Worm (Caenorhabditis elegans) whole organism, L2 larva: Measurements from ENCODE around the gene flp-24.

Experiments
- C34F6.9 ChIP-seq: fragments of 150-350 bp; optimal IDR thresholded peaks from 2 replicates; lab custom pipeline; 2014; ENCODE audit warnings: missing biosample characterization, missing genetic modification characterization
- F13H6.1 ChIP-seq: sonication (generic microtip); optimal IDR thresholded peaks from 2 replicates; lab custom pipeline; 2016; ENCODE audit warnings: missing genetic modification characterization, missing compliant biosample characterization
- R02D3.7 ChIP-seq: fragments of 150-350 bp; optimal IDR thresholded peaks from 2 replicates; lab custom pipeline; 2014; ENCODE audit warnings: missing biosample characterization, missing genetic modification characterization
- Y55F3AM.14 ChIP-seq: fragments of 200-800 bp; sonication (Bioruptor generic); optimal IDR thresholded peaks from 2 replicates; lab custom pipeline; 2018; ENCODE audit warnings: mild to moderate bottlenecking, missing genetic modification characterization, missing compliant biosample characterization
- alr-1 ChIP-seq: fragments of 150-350 bp; optimal IDR thresholded peaks from 2 replicates; lab custom pipeline; 2014; ENCODE audit warnings: missing biosample characterization, missing genetic modification characterization
- ama-1 ChIP-seq: fragments of 150-350 bp; optimal IDR thresholded peaks from 2 replicates; lab custom pipeline; 2018; ENCODE audit warnings: inconsistent platforms
- blmp-1 ChIP-seq: sonication (generic microtip); optimal IDR thresholded peaks from 2 replicates; lab custom pipeline; 2017; ENCODE audit warnings: missing genetic modification characterization, mild to moderate bottlenecking, missing compliant biosample characterization, antibody characterized with exemption, moderate library complexity; ENCODE audit not compliant: insufficient read depth
- ceh-16 ChIP-seq: fragments of 150-350 bp; optimal IDR thresholded peaks from 2 replicates; lab custom pipeline; 2014; ENCODE audit warnings: missing biosample characterization, missing genetic modification characterization
- ceh-82 ChIP-seq: fragments of 150-350 bp; optimal IDR thresholded peaks from 2 replicates; lab custom pipeline; 2014; ENCODE audit warnings: missing biosample characterization, missing genetic modification characterization
- dmd-4 ChIP-seq: sonication (generic microtip); optimal IDR thresholded peaks from 2 replicates; lab custom pipeline; 2017; ENCODE audit warnings: missing biosample characterization, missing genetic modification characterization
- elt-1 ChIP-seq: fragments of 150-350 bp; optimal IDR thresholded peaks from 2 replicates; lab custom pipeline; 2014; ENCODE audit warnings: missing biosample characterization, missing genetic modification characterization
- elt-3 ChIP-seq: sonication (generic microtip); optimal IDR thresholded peaks from 2 replicates; lab custom pipeline; 2017; ENCODE audit warnings: missing biosample characterization, missing genetic modification characterization
- fos-1 ChIP-seq: fragments of 150-350 bp; optimal IDR thresholded peaks from 2 replicates; lab custom pipeline; 2014; ENCODE audit warnings: missing biosample characterization, missing genetic modification characterization
- lin-11 ChIP-seq: fragments of 150-350 bp; sonication (generic microtip); optimal IDR thresholded peaks from 2 replicates; lab custom pipeline; 2014; ENCODE audit warnings: missing biosample characterization, missing genetic modification characterization, inconsistent platforms, mixed read lengths
- lin-13 ChIP-seq: fragments of 150-350 bp; optimal IDR thresholded peaks from 2 replicates; lab custom pipeline; 2014; ENCODE audit warnings: missing biosample characterization, missing genetic modification reagents, missing genetic modification characterization
- lin-39 ChIP-seq: fragments of 150-350 bp; optimal IDR thresholded peaks from 2 replicates; lab custom pipeline; 2014; ENCODE audit warnings: missing biosample characterization, missing genetic modification reagents, missing genetic modification characterization
- lsy-2 ChIP-seq, 2 experiments: fragments of 150-350 bp in 1 of 2; sonication (generic microtip) in 1 of 2; optimal IDR thresholded peaks; 2 replicates each; lab custom pipeline; 2014 to 2017; ENCODE audit warnings: missing biosample characterization in 2 of 2, missing genetic modification characterization in 2 of 2
- nhr-10 ChIP-seq: sonication (generic microtip); optimal IDR thresholded peaks from 2 replicates; lab custom pipeline; 2017; ENCODE audit warnings: missing biosample characterization, missing genetic modification characterization
- nhr-21 ChIP-seq: fragments of 150-350 bp; optimal IDR thresholded peaks from 2 replicates; lab custom pipeline; 2014; ENCODE audit warnings: missing biosample characterization, missing genetic modification characterization
- nhr-237 ChIP-seq: fragments of 150-350 bp; optimal IDR thresholded peaks from 2 replicates; lab custom pipeline; 2014; ENCODE audit warnings: missing biosample characterization, missing genetic modification characterization
- nhr-25 ChIP-seq: fragments of 150-350 bp; sonication (generic microtip); optimal IDR thresholded peaks from 3 replicates; lab custom pipeline; 2014; ENCODE audit warnings: missing biosample characterization, missing genetic modification characterization
- nhr-6 ChIP-seq: fragments of 150-350 bp; optimal IDR thresholded peaks from 2 replicates; lab custom pipeline; 2014; ENCODE audit warnings: missing biosample characterization, missing genetic modification characterization
- nhr-77 ChIP-seq: fragments of 150-350 bp; optimal IDR thresholded peaks from 2 replicates; lab custom pipeline; 2014; ENCODE audit warnings: missing biosample characterization, missing genetic modification characterization
- peb-1 ChIP-seq: fragments of 150-350 bp; optimal IDR thresholded peaks from 2 replicates; lab custom pipeline; 2014; ENCODE audit warnings: missing biosample characterization, missing genetic modification characterization
- sem-4 ChIP-seq: fragments of 150-350 bp; optimal IDR thresholded peaks from 2 replicates; lab custom pipeline; 2014; ENCODE audit warnings: missing biosample characterization, missing genetic modification reagents, missing genetic modification characterization
- sma-3 ChIP-seq: sonication (generic microtip); optimal IDR thresholded peaks from 2 replicates; lab custom pipeline; 2016; ENCODE audit warnings: missing genetic modification reagents, missing genetic modification characterization, missing compliant biosample characterization
- sma-9 ChIP-seq, 2 experiments: fragments of 150-350 bp in 1 of 2; sonication (generic microtip) in 1 of 2; optimal IDR thresholded peaks; 2 replicates each; lab custom pipeline; 2014 to 2016; ENCODE audit warnings: missing genetic modification characterization in 2 of 2, mild to moderate bottlenecking in 1 of 2, missing biosample characterization in 1 of 2, missing compliant biosample characterization in 1 of 2, missing genetic modification reagents in 1 of 2, moderate library complexity in 1 of 2
- snpc-4 ChIP-seq: fragments of 150-350 bp; optimal IDR thresholded peaks from 2 replicates; lab custom pipeline; 2014; ENCODE audit warnings: missing biosample characterization, missing genetic modification characterization
- unc-55 ChIP-seq: fragments of 150-350 bp; sonication (generic microtip); optimal IDR thresholded peaks from 3 replicates; lab custom pipeline; 2014; ENCODE audit warnings: missing biosample characterization, missing genetic modification reagents, missing genetic modification characterization
- ztf-1 ChIP-seq: fragments of 200-800 bp; sonication (Bioruptor generic); conservative IDR thresholded peaks from 2 replicates; pipeline ENCODE4 v1.3.6; 2022; ENCODE audit warnings: missing genetic modification characterization, missing compliant biosample characterization
- ztf-11 ChIP-seq: sonication (generic microtip); optimal IDR thresholded peaks from 2 replicates; lab custom pipeline; 2017; ENCODE audit warnings: missing biosample characterization, missing genetic modification characterization

Gene flp-24

DNA sequence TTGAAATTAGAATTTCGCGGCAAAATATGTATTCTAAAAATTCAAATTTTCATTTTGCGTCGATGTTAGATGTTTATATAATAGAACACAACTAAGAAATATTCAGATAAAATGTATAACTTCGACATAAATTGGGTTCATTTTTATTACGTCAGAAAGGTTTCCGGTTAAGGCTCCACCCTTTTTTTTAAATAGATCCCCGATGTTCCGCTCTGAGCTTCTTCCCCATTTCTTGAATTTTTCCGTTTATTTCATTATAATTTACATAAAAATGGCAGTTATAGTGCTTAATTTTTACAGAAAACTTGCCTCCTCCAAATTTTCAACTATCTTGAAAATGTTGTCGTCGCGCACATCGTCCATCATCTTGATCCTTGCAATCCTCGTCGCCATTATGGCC, at the start of gene flp-24:
Gene flp-24 (plus strand): TSS at position 301 of the 400 bp plus-strand sequence.
- no peak for TF ChIP-seq lsy-2 (tag; optimal IDR thresholded peaks at IDR 0.05; lab: Kevin White, UChicago)
- no peak for TF ChIP-seq elt-1 (tag; lab: Kevin White, UChicago)
- TF ChIP-seq alr-1 (tag; lab: Kevin White, UChicago), result no peak
- no peak for TF ChIP-seq nhr-6 (tag; lab: Kevin White, UChicago)
- TF ChIP-seq ztf-11 (tag; lab: Kevin White, UChicago), result no peak
- TF ChIP-seq ztf-1 (GFP tag; lab: Robert Waterston, UW), result no peak
- no peak for TF ChIP-seq lin-13 (GFP tag; lab: Kevin White, UChicago)
- TF ChIP-seq blmp-1 (tag; lab: Kevin White, UChicago), result no peak
- no peak for TF ChIP-seq lin-11 (tag; lab: Kevin White, UChicago)
- no peak for TF ChIP-seq dmd-4
- TF ChIP-seq ceh-16 (tag; lab: Kevin White, UChicago), result no peak
- no peak for TF ChIP-seq lin-39
- TF ChIP-seq nhr-25 (tag; lab: Kevin White, UChicago), result no peak
- no peak for TF ChIP-seq F13H6.1 (tag; lab: Kevin White, UChicago)

DNA sequence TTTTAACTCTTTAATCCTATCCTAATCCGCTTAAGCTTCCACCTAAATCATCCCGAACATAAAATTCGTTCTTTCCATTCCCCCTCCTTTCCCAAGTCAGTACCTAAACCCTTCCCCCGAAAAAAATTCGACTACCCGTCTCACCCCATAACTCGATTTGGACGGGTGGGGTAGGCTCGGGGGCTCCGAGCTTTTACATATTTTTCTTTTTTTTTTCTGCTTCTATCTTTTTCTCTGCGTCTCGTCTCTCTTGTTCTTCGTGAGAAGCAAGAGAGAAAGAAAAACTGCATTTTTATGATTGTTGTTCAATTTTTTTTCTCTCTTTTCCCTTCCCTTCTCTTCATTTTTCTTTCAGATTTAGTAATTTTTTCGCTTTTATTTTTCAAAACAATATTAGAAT, 49.5 kb upstream of the flp-24 start:
- peak; percentile 60 for TF ChIP-seq C34F6.9 (tag; lab: Kevin White, UChicago)
- peak; percentile 21 for TF ChIP-seq F13H6.1 (tag; lab: Kevin White, UChicago)
- TF ChIP-seq fos-1, result no peak
- TF ChIP-seq unc-55 (GFP tag; lab: Kevin White, UChicago), result peak; percentile 27
- no peak for TF ChIP-seq R02D3.7 (tag; lab: Kevin White, UChicago)
- TF ChIP-seq lsy-2 (tag; optimal IDR thresholded peaks at IDR 0.05; lab: Kevin White, UChicago), result peak in 1 of 2 experiments; percentile 20

DNA sequence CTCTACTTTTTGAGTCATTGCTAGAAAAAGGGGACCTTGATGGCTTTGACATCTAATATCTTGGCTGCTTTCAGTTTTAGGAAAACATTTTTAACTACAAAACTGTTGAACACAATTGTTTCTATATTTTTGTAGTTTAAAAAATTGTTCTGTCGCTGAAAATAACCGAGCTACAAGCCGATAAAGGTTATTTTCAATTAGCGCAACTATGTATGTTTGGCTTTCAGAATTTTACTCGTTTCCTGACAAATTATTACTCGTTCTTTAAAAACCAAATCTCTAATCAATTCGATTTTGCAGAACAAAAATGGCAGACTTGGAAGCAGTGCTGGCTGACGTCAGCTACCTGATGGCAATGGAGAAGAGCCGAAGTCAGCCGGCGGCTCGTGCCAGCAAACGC, 49.1 kb upstream of the flp-24 start, which contains the start of gene grk-2:
Gene grk-2 (plus strand): TSS at position 301 of the 400 bp plus-strand sequence.
- no peak for TF ChIP-seq ceh-82
- no peak for TF ChIP-seq unc-55 (GFP tag; lab: Kevin White, UChicago)
- no peak for TF ChIP-seq sem-4 (tag; lab: Kevin White, UChicago)
- no peak for TF ChIP-seq nhr-77
- TF ChIP-seq nhr-21, result no peak
- TF ChIP-seq dmd-4, result no peak
- TF ChIP-seq C34F6.9 (tag; lab: Kevin White, UChicago), result no peak
- TF ChIP-seq ama-1 (lab: Kevin White, UChicago), result no peak
- TF ChIP-seq lin-13 (GFP tag; lab: Kevin White, UChicago), result no peak

DNA sequence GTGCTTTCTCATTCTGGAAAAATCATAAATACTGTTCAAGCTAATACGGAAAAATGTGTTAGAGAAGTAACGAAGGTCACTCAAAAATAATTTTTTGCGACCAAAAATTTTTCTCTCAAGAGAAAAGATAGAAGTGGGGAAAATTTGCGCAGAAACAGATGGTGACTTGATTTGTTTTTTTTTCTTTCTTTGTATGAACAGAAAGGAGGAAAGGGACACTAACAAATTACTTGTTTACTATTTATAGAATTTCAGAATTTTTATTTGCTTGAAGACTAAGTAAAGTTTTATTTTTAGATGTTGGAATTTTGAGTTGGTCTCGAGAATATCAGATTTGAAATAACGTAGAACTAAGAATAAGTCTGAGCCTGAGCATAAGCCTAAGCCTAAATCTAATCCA, 41.6 kb upstream of the flp-24 start, which contains the start of gene W02B3.4:
Gene W02B3.4 (minus strand): TSS at position 101 of the 400 bp plus-strand sequence.
- TF ChIP-seq nhr-77 (no peak), lin-39 (no peak), blmp-1 (tag; lab: Kevin White, UChicago) (no peak), unc-55 (GFP tag; lab: Kevin White, UChicago) (no peak), ztf-1 (GFP tag; lab: Robert Waterston, UW) (no peak), elt-3 (tag; lab: Kevin White, UChicago) (no peak), nhr-6 (tag; lab: Kevin White, UChicago) (no peak), F13H6.1 (tag; lab: Kevin White, UChicago) (no peak), fos-1 (no peak), sma-3 (no peak), peb-1 (tag; lab: Kevin White, UChicago) (no peak), sma-9 (GFP tag; optimal IDR thresholded peaks at IDR 0.05; lab: Kevin White, UChicago) (no peak), sma-9 (tag; optimal IDR thresholded peaks at IDR 0.05; lab: Kevin White, UChicago) (no peak)

DNA sequence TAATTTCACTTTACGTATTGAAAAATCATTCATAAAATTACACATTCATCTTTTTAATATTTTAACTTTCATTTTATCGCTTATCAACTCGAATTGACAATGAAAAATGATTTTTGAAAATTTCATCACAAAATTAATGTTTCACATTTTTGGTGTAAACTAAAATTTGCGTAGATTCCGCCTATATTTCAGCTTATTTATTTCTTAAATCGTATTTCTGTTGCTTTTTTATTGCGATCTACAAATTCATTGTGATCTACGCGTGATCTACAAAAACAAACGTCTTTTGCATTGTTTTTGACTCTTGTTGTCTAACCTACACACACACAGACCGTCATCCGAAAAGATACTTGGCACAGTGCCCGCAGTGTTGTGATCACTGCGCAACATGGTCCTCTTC, 36.8 kb upstream of the flp-24 start:
- TF ChIP-seq nhr-10 (tag; lab: Kevin White, UChicago) (no peak), nhr-25 (tag; lab: Kevin White, UChicago) (no peak), elt-1 (tag; lab: Kevin White, UChicago) (no peak), snpc-4 (tag; lab: Kevin White, UChicago) (no peak), sem-4 (tag; lab: Kevin White, UChicago) (no peak), sma-3 (no peak), Y55F3AM.14 (GFP tag; lab: Kevin White, UChicago) (no peak), blmp-1 (tag; lab: Kevin White, UChicago) (no peak), F13H6.1 (tag; lab: Kevin White, UChicago) (no peak), nhr-237 (tag; lab: Kevin White, UChicago) (no peak)
- TF ChIP-seq, all 48 proteins: peak for 0
